Worm (Caenorhabditis elegans) whole organism, L4/young adult: ENCODE results near the gene kin-16.
A peak's percentile ranks its signal among the peaks of the same experiment; 100 is the strongest.

Source experiments
- W03F9.2 ChIP-seq: fragments of 150-350 bp; optimal IDR thresholded peaks from 2 replicates; lab custom pipeline; 2014; ENCODE audit warnings: missing biosample characterization, missing genetic modification characterization
- dao-5 ChIP-seq: sonication (generic microtip); optimal IDR thresholded peaks from 2 replicates; lab custom pipeline; 2016; ENCODE audit warnings: missing genotype, missing genetic modification characterization, moderate library complexity, missing compliant biosample characterization
- him-1 ChIP-seq: sonication (generic microtip); optimal IDR thresholded peaks from 2 replicates; lab custom pipeline; 2016; ENCODE audit warnings: missing genotype, missing genetic modification reagents, missing genetic modification characterization, missing compliant biosample characterization

The kin-16 gene

ce11 chrII:9416381-9417276 is 19.3 kb downstream of the kin-16 start, which contains the start of the genes gss-1 and chch-3:
gss-1 (minus strand) TSS chrII:9416431.
chch-3 (plus strand) TSS chrII:9417013.
- peak; percentile 81 for TF ChIP-seq W03F9.2
- TF ChIP-seq him-1: no peak

ce11 chrII:9412086-9412608 is 23.8 kb downstream of the kin-16 start, which contains the start of gene arrd-3:
arrd-3 (plus strand) TSS chrII:9412558.
- TF ChIP-seq dao-5 (tag; lab: Kevin White, UChicago): no peak

ce11 chrII:9411497-9411896 is 24.4 kb downstream of the kin-16 start, which contains the start of gene M176.9:
M176.9 (minus strand) TSS chrII:9411597.
- TF ChIP-seq him-1 (no peak), W03F9.2 (no peak), dao-5 (tag; lab: Kevin White, UChicago) (no peak)

- TF ChIP-seq W03F9.2 (no peak), dao-5 (tag; lab: Kevin White, UChicago) (no peak), him-1 (no peak)
These were observed 28.4 kb downstream of the kin-16 start, which contains the start of gene arrd-2 for ce11 chrII:9407469-9407868. arrd-2 (plus strand) TSS chrII:9407769.

ce11 chrII:9407020-9407419 is 28.9 kb downstream of the kin-16 start, which contains the start of gene mpz-6:
mpz-6 (minus strand) TSS chrII:9407120.
- no peak for TF ChIP-seq him-1

- no peak for TF ChIP-seq him-1
These were observed 32.1 kb downstream of the kin-16 start, which contains the start of gene Y51B9A.5 for ce11 chrII:9403846-9404245. Y51B9A.5 (plus strand) TSS chrII:9404146.

ce11 chrII:9403087-9403486 is 32.8 kb downstream of the kin-16 start, which contains the start of gene Y51B9A.6:
Y51B9A.6 (minus strand) TSS chrII:9403187.
- TF ChIP-seq dao-5 (tag; lab: Kevin White, UChicago): no peak
- no peak for TF ChIP-seq W03F9.2
- TF ChIP-seq him-1: no peak

- no peak for TF ChIP-seq him-1
- TF ChIP-seq dao-5 (tag; lab: Kevin White, UChicago): no peak
- no peak for TF ChIP-seq W03F9.2
These were observed 36.2 kb downstream of the kin-16 start, which contains the start of gene Y51B9A.7 for ce11 chrII:9399746-9400145. Y51B9A.7 (plus strand) TSS chrII:9400046.

- TF ChIP-seq dao-5 (tag; lab: Kevin White, UChicago) (no peak), him-1 (no peak), W03F9.2 (no peak)
These were observed 37.5 kb downstream of the kin-16 start, which contains the start of the genes Y51B9A.14 and Y51B9A.8 for ce11 chrII:9398370-9398901. Y51B9A.14 (minus strand) TSS chrII:9398470. Y51B9A.8 (plus strand) TSS chrII:9398851.

- TF ChIP-seq dao-5 (tag; lab: Kevin White, UChicago) (no peak), him-1 (no peak), W03F9.2 (no peak)
These were observed 38.4 kb downstream of the kin-16 start, which contains the start of gene Y51B9A.9 for ce11 chrII:9397496-9397895. Y51B9A.9 (minus strand) TSS chrII:9397596.

- TF ChIP-seq W03F9.2: no peak
- TF ChIP-seq dao-5 (tag; lab: Kevin White, UChicago): no peak
- no peak for TF ChIP-seq him-1
These were observed 43.2 kb downstream of the kin-16 start, which contains the start of gene lido-17 for ce11 chrII:9392724-9393123. lido-17 (minus strand) TSS chrII:9392824.

ce11 chrII:9385241-9385640 is 50.7 kb downstream of the kin-16 start, which contains the start of gene C06C3.7:
C06C3.7 (plus strand) TSS chrII:9385541.
- TF ChIP-seq dao-5 (tag; lab: Kevin White, UChicago): no peak
- no peak for TF ChIP-seq W03F9.2
- TF ChIP-seq him-1: no peak
